Worm (Caenorhabditis elegans): Measurements from ENCODE around the gene F28F9.3.

- no peak for TF ChIP-seq elt-3 (tag; optimal IDR thresholded peaks at IDR 0.05)
- TF ChIP-seq blmp-1 (tag; optimal IDR thresholded peaks at IDR 0.05; ENCODE audit: insufficient read depth) = no peak
- TF ChIP-seq snpc-4 (tag; optimal IDR thresholded peaks at IDR 0.05) = no peak
- no peak for TF ChIP-seq ceh-82 (tag; optimal IDR thresholded peaks at IDR 0.05)
- TF ChIP-seq ama-1 (optimal IDR thresholded peaks at IDR 0.05) = no peak
Measured at ce11 chrIV:3814553-3815258, 12.0 kb upstream of the F28F9.3 start.
